Worm (Caenorhabditis elegans) whole organism, mixed stage, embryonic: ENCODE data around the gene T23B5.6.

Experiments used
- M03D4.4 ChIP-seq: sonication (generic microtip); optimal IDR thresholded peaks from 2 replicates; lab custom pipeline; 2017; ENCODE audit warnings: mild to moderate bottlenecking, missing genetic modification characterization, missing compliant biosample characterization
- bed-3 ChIP-seq: fragments of 200-800 bp; sonication (Bioruptor generic); optimal IDR thresholded peaks from 3 replicates; lab custom pipeline; 2018; ENCODE audit warnings: mild to moderate bottlenecking, missing genetic modification characterization, moderate library complexity, missing compliant biosample characterization
- blmp-1 ChIP-seq: fragments of 150-350 bp; optimal IDR thresholded peaks from 2 replicates; lab custom pipeline; 2014; ENCODE audit warnings: missing biosample characterization, missing genetic modification characterization
- ceh-39 ChIP-seq: fragments of 150-350 bp; optimal IDR thresholded peaks from 2 replicates; lab custom pipeline; 2014; ENCODE audit warnings: missing biosample characterization, missing genetic modification characterization
- ceh-43 ChIP-seq: fragments of 200-800 bp; sonication (Bioruptor generic); optimal IDR thresholded peaks from 2 replicates; lab custom pipeline; 2018; ENCODE audit warnings: mild to moderate bottlenecking, missing genetic modification characterization, moderate library complexity, missing compliant biosample characterization
- ceh-83 ChIP-seq: fragments of 200-800 bp; sonication (Bioruptor generic); optimal IDR thresholded peaks from 2 replicates; lab custom pipeline; 2018; ENCODE audit warnings: mild to moderate bottlenecking, missing genetic modification characterization, missing compliant biosample characterization
- ces-1 ChIP-seq: fragments of 150-350 bp; optimal IDR thresholded peaks from 2 replicates; lab custom pipeline; 2014; ENCODE audit warnings: missing biosample characterization, missing genetic modification reagents, missing genetic modification characterization
- cnd-1 ChIP-seq: fragments of 200-800 bp; sonication (Bioruptor generic); optimal IDR thresholded peaks from 2 replicates; lab custom pipeline; 2018; ENCODE audit warnings: mild to moderate bottlenecking, missing genetic modification characterization, missing compliant biosample characterization
- drap-1 ChIP-seq: fragments of 200-800 bp; sonication (Bioruptor generic); optimal IDR thresholded peaks from 3 replicates; lab custom pipeline; 2018; ENCODE audit warnings: mild to moderate bottlenecking, missing genetic modification characterization, missing compliant biosample characterization
- elt-1 ChIP-seq: sonication (generic microtip); optimal IDR thresholded peaks from 2 replicates; lab custom pipeline; 2017; ENCODE audit warnings: missing genetic modification characterization, mild to moderate bottlenecking, missing compliant biosample characterization, antibody characterized with exemption, moderate library complexity, borderline replicate concordance; ENCODE audit not compliant: insufficient read depth
- elt-3 ChIP-seq: fragments of 150-350 bp; optimal IDR thresholded peaks from 2 replicates; lab custom pipeline; 2014; ENCODE audit warnings: missing biosample characterization, missing genetic modification characterization
- ham-2 ChIP-seq: fragments of 200-800 bp; sonication (Bioruptor generic); optimal IDR thresholded peaks from 2 replicates; lab custom pipeline; 2018; ENCODE audit warnings: mild to moderate bottlenecking, missing genetic modification characterization, missing compliant biosample characterization
- hlh-1 ChIP-seq: fragments of 150-350 bp; optimal IDR thresholded peaks from 2 replicates; lab custom pipeline; 2014; ENCODE audit warnings: missing biosample characterization, missing genetic modification reagents, missing genetic modification characterization
- lin-13 ChIP-seq: fragments of 150-350 bp; optimal IDR thresholded peaks from 2 replicates; lab custom pipeline; 2014; ENCODE audit warnings: missing biosample characterization, missing genetic modification characterization
- lin-32 ChIP-seq: fragments of 200-800 bp; sonication (Bioruptor generic); optimal IDR thresholded peaks from 2 replicates; lab custom pipeline; 2018; ENCODE audit warnings: mild to moderate bottlenecking, missing genetic modification characterization, missing compliant biosample characterization
- lsy-2 ChIP-seq: fragments of 150-350 bp; optimal IDR thresholded peaks from 2 replicates; lab custom pipeline; 2014; ENCODE audit warnings: missing biosample characterization, missing genetic modification characterization
- mep-1 ChIP-seq: fragments of 150-350 bp; optimal IDR thresholded peaks from 2 replicates; lab custom pipeline; 2017; ENCODE audit warnings: missing biosample characterization, missing genetic modification reagents, missing genetic modification characterization, inconsistent platforms
- nhr-12 ChIP-seq: fragments of 150-350 bp; optimal IDR thresholded peaks from 2 replicates; lab custom pipeline; 2014; ENCODE audit warnings: missing biosample characterization, missing genetic modification characterization
- nhr-2 ChIP-seq: fragments of 150-350 bp; optimal IDR thresholded peaks from 2 replicates; lab custom pipeline; 2014; ENCODE audit warnings: missing biosample characterization, missing genetic modification characterization
- nhr-237 ChIP-seq: fragments of 150-350 bp; optimal IDR thresholded peaks from 2 replicates; lab custom pipeline; 2014; ENCODE audit warnings: missing biosample characterization, missing genetic modification characterization
- nhr-28 ChIP-seq: fragments of 150-350 bp; optimal IDR thresholded peaks from 2 replicates; lab custom pipeline; 2014; ENCODE audit warnings: missing biosample characterization, missing genetic modification characterization
- nhr-76 ChIP-seq: sonication (generic microtip); optimal IDR thresholded peaks from 2 replicates; lab custom pipeline; 2017; ENCODE audit warnings: missing biosample characterization, missing genetic modification characterization
- sem-2 ChIP-seq: fragments of 200-800 bp; sonication (Bioruptor generic); optimal IDR thresholded peaks from 2 replicates; lab custom pipeline; 2018; ENCODE audit warnings: mild to moderate bottlenecking, missing genetic modification characterization, missing compliant biosample characterization
- sptf-1 ChIP-seq: sonication (generic microtip); optimal IDR thresholded peaks from 2 replicates; lab custom pipeline; 2017; ENCODE audit warnings: mild to moderate bottlenecking, missing genetic modification characterization, moderate library complexity, missing compliant biosample characterization
- unc-62 ChIP-seq: fragments of 150-350 bp; optimal IDR thresholded peaks from 2 replicates; lab custom pipeline; 2014; ENCODE audit warnings: missing biosample characterization, missing genetic modification reagents, missing genetic modification characterization
- zip-8 ChIP-seq: fragments of 150-350 bp; optimal IDR thresholded peaks from 2 replicates; lab custom pipeline; 2014; ENCODE audit warnings: missing biosample characterization, missing genetic modification characterization

The T23B5.6 gene

ce11 chrIV:12700204-12700603, 23.2 kb upstream of the T23B5.6 start:
- TF ChIP-seq elt-1 (tag; lab: Kevin White, UChicago) (no peak), nhr-12 (tag; lab: Kevin White, UChicago) (no peak), nhr-28 (tag; lab: Kevin White, UChicago) (no peak)

ce11 chrIV:12698880-12699279, 21.8 kb upstream of the T23B5.6 start:
- TF ChIP-seq sem-2 (no peak), drap-1 (no peak), M03D4.4 (tag; lab: Kevin White, UChicago) (no peak), ceh-43 (GFP tag; lab: Kevin White, UChicago) (no peak), ces-1 (no peak), bed-3 (no peak)

ce11 chrIV:12689709-12690142, 12.7 kb upstream of the T23B5.6 start:
- TF ChIP-seq elt-1 (tag; lab: Kevin White, UChicago) (peak; percentile 29), lsy-2 (tag; lab: Kevin White, UChicago) (no peak)
- TF ChIP-seq, all 35 proteins: peak for 1

ce11 chrIV:12689292-12689691, 12.3 kb upstream of the T23B5.6 start:
- TF ChIP-seq blmp-1 (tag; lab: Kevin White, UChicago) (no peak), nhr-237 (no peak), zip-8 (tag; lab: Kevin White, UChicago) (peak; percentile 100), M03D4.4 (tag; lab: Kevin White, UChicago) (no peak), sem-2 (no peak), drap-1 (no peak), ceh-39 (tag; lab: Kevin White, UChicago) (no peak)

- TF ChIP-seq lin-32 (GFP tag; lab: Kevin White, UChicago), result no peak
- TF ChIP-seq drap-1, result no peak
- TF ChIP-seq lin-13 (tag; lab: Kevin White, UChicago), result no peak
- no peak for TF ChIP-seq nhr-2
- no peak for TF ChIP-seq M03D4.4 (tag; lab: Kevin White, UChicago)
- no peak for TF ChIP-seq zip-8 (tag; lab: Kevin White, UChicago)
- no peak for TF ChIP-seq sptf-1 (tag; lab: Kevin White, UChicago)
- TF ChIP-seq ham-2, result no peak
- TF ChIP-seq lsy-2 (tag; lab: Kevin White, UChicago), result no peak
- TF ChIP-seq nhr-76 (tag; lab: Kevin White, UChicago), result no peak
- TF ChIP-seq, all 35 proteins: peak for 0
Observed at ce11 chrIV:12688370-12688769, 11.3 kb upstream of the T23B5.6 start, which contains the start of gene T23B5.3. Gene T23B5.3 (plus strand): TSS chrIV:12688670.

ce11 chrIV:12685827-12686226, 8.8 kb upstream of the T23B5.6 start:
- TF ChIP-seq mep-1 (peak; percentile 30), ces-1 (peak; percentile 20), hlh-1 (peak; percentile 58), elt-3 (tag; lab: Kevin White, UChicago) (no peak), cnd-1 (tag; lab: Kevin White, UChicago) (peak; percentile 85), unc-62 (GFP tag; lab: Kevin White, UChicago) (peak; percentile 70), lin-32 (GFP tag; lab: Kevin White, UChicago) (peak; percentile 75), nhr-28 (tag; lab: Kevin White, UChicago) (no peak), ceh-83 (GFP tag; lab: Kevin White, UChicago) (no peak), nhr-2 (peak; percentile 46)
- TF ChIP-seq, all 35 proteins: peak for 7

- TF ChIP-seq nhr-76 (tag; lab: Kevin White, UChicago) (no peak), blmp-1 (tag; lab: Kevin White, UChicago) (peak; percentile 5)
Observed at ce11 chrIV:12684826-12685594, 8.0 kb upstream of the T23B5.6 start.
